Fruit fly (Drosophila melanogaster): ENCODE data around the gene CG33642.

Gene CG33642

dm6 chr2L:13555397-13555796 lies 25.6 kb downstream of the CG33642 start (continued):
- no peak for TF ChIP-seq fd102C (GFP tag; optimal IDR thresholded peaks at IDR 0.05)
- TF ChIP-seq exex (tag; optimal IDR thresholded peaks at IDR 0.05) = peak; percentile 6
- TF ChIP-seq CG18599 (GFP tag; optimal IDR thresholded peaks at IDR 0.05) = peak; percentile 36
- TF ChIP-seq abd-A (tag; optimal IDR thresholded peaks at IDR 0.05) = peak; percentile 97
- no peak for TF ChIP-seq oc (tag; optimal IDR thresholded peaks at IDR 0.05)
- TF ChIP-seq CG13894 (tag; optimal IDR thresholded peaks at IDR 0.05) = peak; percentile 45

DNA sequence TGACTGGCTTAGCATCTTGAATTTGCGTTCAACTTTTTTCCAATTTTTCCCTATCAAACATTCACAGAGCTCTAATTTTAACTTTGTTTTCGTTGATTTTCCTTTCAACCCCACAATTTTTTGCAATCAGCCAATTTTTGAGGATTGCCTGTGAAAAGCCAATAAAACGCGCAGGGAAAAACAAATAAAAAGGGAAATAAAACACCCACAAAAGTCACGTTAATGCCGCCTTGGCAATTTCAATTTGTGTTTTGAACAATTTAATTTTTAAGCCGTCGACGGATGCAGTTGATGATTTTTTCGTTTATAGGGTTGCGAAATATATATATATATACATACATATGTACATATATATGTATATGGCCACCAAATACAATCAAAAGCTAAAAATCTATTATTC lies 39.2 kb downstream of the CG33642 start:
- TF ChIP-seq sqz (GFP tag; optimal IDR thresholded peaks at IDR 0.05) = no peak
- no peak for TF ChIP-seq CG15479 (GFP tag; optimal IDR thresholded peaks at IDR 0.05)
- no peak for TF ChIP-seq D19A (tag; optimal IDR thresholded peaks at IDR 0.05)
- no peak for TF ChIP-seq Adf1 (GFP tag; IDR thresholded peaks at IDR 0.05)
- no peak for TF ChIP-seq zen2 (GFP tag; IDR thresholded peaks at IDR 0.05; ENCODE audit: partially characterized antibody)
- no peak for TF ChIP-seq ab (GFP tag; optimal IDR thresholded peaks at IDR 0.05)
- TF ChIP-seq slbo (GFP tag; IDR thresholded peaks at IDR 0.05) = no peak
- TF ChIP-seq Bdp1 (GFP tag; optimal IDR thresholded peaks at IDR 0.05) = no peak
- TF ChIP-seq HHEX (GFP tag; optimal IDR thresholded peaks at IDR 0.05) = no peak
- TF ChIP-seq Lhr (GFP tag; optimal IDR thresholded peaks at IDR 0.05) = no peak

- TF ChIP-seq CG3065 (GFP tag; optimal IDR thresholded peaks at IDR 0.05) (no peak), E2f2 (GFP tag; IDR thresholded peaks at IDR 0.05) (no peak), CG34376 (GFP tag; optimal IDR thresholded peaks at IDR 0.05) (no peak), bab2 (GFP tag; optimal IDR thresholded peaks at IDR 0.05) (no peak), CG18619 (GFP tag; optimal IDR thresholded peaks at IDR 0.05) (no peak), Ada2b (GFP tag; IDR thresholded peaks at IDR 0.05) (no peak), inv (GFP tag; IDR thresholded peaks at IDR 0.05; ENCODE audit: partially characterized antibody) (no peak), wor (GFP tag; IDR thresholded peaks at IDR 0.05) (no peak), CG11560 (tag; IDR thresholded peaks at IDR 0.05) (no peak), Hmr (GFP tag; optimal IDR thresholded peaks at IDR 0.05) (no peak), Eip74EF (GFP tag; optimal IDR thresholded peaks at IDR 0.05) (no peak), twi (tag; optimal IDR thresholded peaks at IDR 0.05) (peak; percentile 90), sens (GFP tag) (peak; percentile 56), CG32772 (GFP tag; IDR thresholded peaks at IDR 0.05) (no peak), B-H2 (GFP tag; optimal IDR thresholded peaks at IDR 0.05) (no peak), CG6683 (GFP tag; optimal IDR thresholded peaks at IDR 0.05) (no peak), p53 (GFP tag; optimal IDR thresholded peaks at IDR 0.05) (no peak), kni (GFP tag; optimal IDR thresholded peaks at IDR 0.05) (no peak), br (optimal IDR thresholded peaks at IDR 0.05) (no peak), Stat92E (GFP tag; optimal IDR thresholded peaks at IDR 0.05) (no peak), Fer1 (GFP tag; optimal IDR thresholded peaks at IDR 0.05) (no peak), CG15601 (tag; optimal IDR thresholded peaks at IDR 0.05) (peak; percentile 75), Doc3 (GFP tag; IDR thresholded peaks at IDR 0.05; ENCODE audit: partially characterized antibody) (no peak), eve (GFP tag; optimal IDR thresholded peaks at IDR 0.05) (peak in 1 of 2 experiments; percentile 32), fd64A (GFP tag; optimal IDR thresholded peaks at IDR 0.05) (no peak), CG7963 (GFP tag; IDR thresholded peaks at IDR 0.05; ENCODE audit: partially characterized antibody) (no peak), CG8290 (GFP tag; optimal IDR thresholded peaks at IDR 0.05) (no peak), CG8290 (tag; optimal IDR thresholded peaks at IDR 0.05) (no peak)
Measured at dm6 chr2L:13570016-13570415, 40.2 kb downstream of the CG33642 start.

All from whole organism, embryonic.